Fruit fly (Drosophila melanogaster) whole organism, prepupa: ENCODE measurements around the gene CG10651.

Experiments
- CG10631 ChIP-seq: fragments of 200-800 bp; sonication (Bioruptor generic); optimal IDR thresholded peaks from 2 replicates; lab custom pipeline; 2016; ENCODE audit warnings: missing biosample characterization, missing genetic modification characterization
- CG10669 ChIP-seq: fragments of 200-800 bp; sonication (Bioruptor generic); optimal IDR thresholded peaks from 3 replicates; lab custom pipeline; 2018; ENCODE audit warnings: missing biosample characterization, mild to moderate bottlenecking, missing genetic modification characterization, moderate library complexity
- CG11294 ChIP-seq: fragments of 200-800 bp; sonication (Bioruptor generic); IDR thresholded peaks from 2 replicates; pipeline ENCODE4 v1.3.6; 2022; ENCODE audit warnings: missing biosample characterization, missing genetic modification characterization
- CG11762 ChIP-seq: fragments of 200-800 bp; sonication (Bioruptor generic); optimal IDR thresholded peaks from 3 replicates; lab custom pipeline; 2016; ENCODE audit warnings: missing biosample characterization, missing genetic modification characterization; ENCODE audit not compliant: insufficient read depth
- CG11902 ChIP-seq: fragments of 200-800 bp; sonication (Bioruptor generic); optimal IDR thresholded peaks from 3 replicates; lab custom pipeline; 2016; ENCODE audit warnings: missing biosample characterization, missing genetic modification characterization
- CG15336 ChIP-seq: fragments of 200-800 bp; sonication (Bioruptor generic); IDR thresholded peaks from 2 replicates; pipeline ENCODE4 v1.3.6; 2022; ENCODE audit warnings: missing biosample characterization, missing genetic modification characterization
- CG1621 ChIP-seq: fragments of 200-800 bp; sonication (Bioruptor generic); optimal IDR thresholded peaks from 3 replicates; lab custom pipeline; 2018; ENCODE audit warnings: missing biosample characterization, mild to moderate bottlenecking, missing genetic modification characterization
- CG3032 ChIP-seq: fragments of 200-800 bp; optimal IDR thresholded peaks from 2 replicates; lab custom pipeline; 2019; ENCODE audit warnings: missing biosample characterization, mild to moderate bottlenecking, missing genetic modification characterization, moderate library complexity
- CG31627 ChIP-seq: fragments of 200-800 bp; sonication (Bioruptor generic); optimal IDR thresholded peaks from 3 replicates; lab custom pipeline; 2016; ENCODE audit warnings: missing biosample characterization, missing genetic modification characterization
- CG32006 ChIP-seq: fragments of 200-800 bp; sonication (Bioruptor generic); optimal IDR thresholded peaks from 3 replicates; lab custom pipeline; 2017; ENCODE audit warnings: missing biosample characterization, mild to moderate bottlenecking, missing genetic modification characterization
- CG34406 ChIP-seq: fragments of 200-800 bp; sonication (Bioruptor generic); optimal IDR thresholded peaks from 3 replicates; lab custom pipeline; 2016; ENCODE audit warnings: missing biosample characterization, missing genetic modification characterization
- CG3919 ChIP-seq: fragments of 200-800 bp; sonication (Bioruptor generic); optimal IDR thresholded peaks from 3 replicates; lab custom pipeline; 2016; ENCODE audit warnings: missing biosample characterization, missing genetic modification characterization
- CG4318 ChIP-seq: fragments of 200-800 bp; sonication (Bioruptor generic); optimal IDR thresholded peaks from 3 replicates; lab custom pipeline; 2017; ENCODE audit warnings: missing biosample characterization, mild to moderate bottlenecking, missing genetic modification characterization
- CG6163 ChIP-seq: fragments of 200-800 bp; sonication (Bioruptor generic); IDR thresholded peaks from 3 replicates; pipeline ENCODE4 v1.3.6; 2022; ENCODE audit warnings: missing biosample characterization, missing genetic modification characterization
- CG6276 ChIP-seq: fragments of 200-800 bp; sonication (Bioruptor generic); optimal IDR thresholded peaks from 2 replicates; lab custom pipeline; 2017; ENCODE audit warnings: missing biosample characterization, mild to moderate bottlenecking, missing genetic modification characterization
- CG6792 ChIP-seq: fragments of 200-800 bp; sonication (Bioruptor generic); optimal IDR thresholded peaks from 3 replicates; lab custom pipeline; 2016; ENCODE audit warnings: missing biosample characterization, missing genetic modification characterization
- CG6808 ChIP-seq: fragments of 200-800 bp; sonication (Bioruptor generic); optimal IDR thresholded peaks from 3 replicates; lab custom pipeline; 2017; ENCODE audit warnings: missing biosample characterization, missing genetic modification characterization, mild to moderate bottlenecking, moderate library complexity, missing genetic modification reagents
- CG6854 ChIP-seq: fragments of 200-800 bp; sonication (Bioruptor generic); optimal IDR thresholded peaks from 2 replicates; lab custom pipeline; 2017; ENCODE audit warnings: missing biosample characterization, mild to moderate bottlenecking, missing genetic modification characterization
- CG7368 ChIP-seq: fragments of 200-800 bp; sonication (Bioruptor generic); optimal IDR thresholded peaks from 3 replicates; lab custom pipeline; 2016; ENCODE audit warnings: missing biosample characterization, missing genetic modification characterization
- CG9139 ChIP-seq: fragments of 200-800 bp; sonication (Bioruptor generic); optimal IDR thresholded peaks from 3 replicates; lab custom pipeline; 2017; ENCODE audit warnings: missing biosample characterization, mild to moderate bottlenecking, missing genetic modification characterization
- Eip78C ChIP-seq: fragments of 200-800 bp; sonication (Bioruptor generic); peaks from one replicate; lab custom pipeline; 2016; ENCODE audit warnings: missing biosample characterization, missing genetic modification characterization
- Eip93F ChIP-seq: fragments of 200-800 bp; sonication (Bioruptor generic); optimal IDR thresholded peaks from 2 replicates; lab custom pipeline; 2016; ENCODE audit warnings: missing biosample characterization, mild to moderate bottlenecking, missing genetic modification characterization
- Ets21C ChIP-seq: fragments of 200-800 bp; sonication (Bioruptor generic); optimal IDR thresholded peaks from 3 replicates; lab custom pipeline; 2016; ENCODE audit warnings: missing biosample characterization, missing genetic modification characterization
- Ets96B ChIP-seq: fragments of 200-800 bp; optimal IDR thresholded peaks from 2 replicates; lab custom pipeline; 2019; ENCODE audit warnings: missing biosample characterization, mild to moderate bottlenecking, missing genetic modification characterization, moderate library complexity
- Hr39 ChIP-seq: fragments of 200-800 bp; sonication (Bioruptor generic); optimal IDR thresholded peaks from 2 replicates; lab custom pipeline; 2016; ENCODE audit warnings: missing biosample characterization, missing genetic modification characterization
- Hr4 ChIP-seq: fragments of 200-800 bp; sonication (Bioruptor generic); optimal IDR thresholded peaks from 3 replicates; lab custom pipeline; 2016; ENCODE audit warnings: missing biosample characterization, missing genetic modification characterization
- Met ChIP-seq: fragments of 200-800 bp; sonication (Bioruptor generic); optimal IDR thresholded peaks from 3 replicates; lab custom pipeline; 2016; ENCODE audit warnings: missing biosample characterization, missing genetic modification characterization
- OdsH ChIP-seq: fragments of 200-800 bp; sonication (Bioruptor generic); optimal IDR thresholded peaks from 3 replicates; lab custom pipeline; 2016; ENCODE audit warnings: missing biosample characterization, missing genetic modification characterization
- Smox ChIP-seq: fragments of 200-800 bp; sonication (Bioruptor generic); optimal IDR thresholded peaks from 3 replicates; lab custom pipeline; 2016; ENCODE audit warnings: missing biosample characterization, missing genetic modification characterization
- Sox14 ChIP-seq: fragments of 200-800 bp; sonication (Bioruptor generic); optimal IDR thresholded peaks from 3 replicates; lab custom pipeline; 2016; ENCODE audit warnings: missing biosample characterization, missing genetic modification characterization
- Sox15 ChIP-seq: fragments of 200-800 bp; sonication (Bioruptor generic); optimal IDR thresholded peaks from 3 replicates; lab custom pipeline; 2016; ENCODE audit warnings: missing biosample characterization, missing genetic modification characterization
- achi ChIP-seq: fragments of 200-800 bp; sonication (Bioruptor generic); optimal IDR thresholded peaks from 3 replicates; lab custom pipeline; 2016; ENCODE audit warnings: missing biosample characterization, missing genetic modification characterization
- acj6 ChIP-seq: fragments of 200-800 bp; sonication (Bioruptor generic); optimal IDR thresholded peaks from 3 replicates; lab custom pipeline; 2016; ENCODE audit warnings: missing biosample characterization, missing genetic modification characterization
- cyc ChIP-seq: fragments of 200-800 bp; sonication (Bioruptor generic); optimal IDR thresholded peaks from 3 replicates; lab custom pipeline; 2016; ENCODE audit warnings: missing biosample characterization, missing genetic modification characterization
- dac ChIP-seq: fragments of 200-800 bp; sonication (Bioruptor generic); optimal IDR thresholded peaks from 2 replicates; lab custom pipeline; 2017; ENCODE audit warnings: missing biosample characterization, mild to moderate bottlenecking, missing genetic modification characterization
- dsx ChIP-seq: fragments of 200-800 bp; optimal IDR thresholded peaks from 3 replicates; lab custom pipeline; 2019; ENCODE audit warnings: missing biosample characterization, mild to moderate bottlenecking, missing genetic modification characterization, moderate library complexity; ENCODE audit not compliant: poor library complexity, severe bottlenecking
- eg ChIP-seq: fragments of 200-800 bp; sonication (Bioruptor generic); IDR thresholded peaks from 3 replicates; pipeline ENCODE4 v1.3.6; 2022; ENCODE audit warnings: missing biosample characterization, missing genetic modification characterization
- esn ChIP-seq: fragments of 200-800 bp; sonication (Bioruptor generic); optimal IDR thresholded peaks from 2 replicates; lab custom pipeline; 2016; ENCODE audit warnings: missing biosample characterization, mild to moderate bottlenecking, missing genetic modification characterization, moderate library complexity
- fd85E ChIP-seq: fragments of 200-800 bp; sonication (Bioruptor generic); optimal IDR thresholded peaks from 3 replicates; lab custom pipeline; 2016; ENCODE audit warnings: missing biosample characterization, missing genetic modification characterization
- fkh ChIP-seq: fragments of 200-800 bp; sonication (Bioruptor generic); optimal IDR thresholded peaks from 3 replicates; lab custom pipeline; 2017; ENCODE audit warnings: missing biosample characterization, mild to moderate bottlenecking, missing genetic modification characterization, moderate library complexity
- lz ChIP-seq: fragments of 200-800 bp; sonication (Bioruptor generic); optimal IDR thresholded peaks from 3 replicates; lab custom pipeline; 2016; ENCODE audit warnings: missing biosample characterization, missing genetic modification characterization
- pdm3 ChIP-seq: fragments of 200-800 bp; sonication (Bioruptor generic); optimal IDR thresholded peaks from 3 replicates; lab custom pipeline; 2016; ENCODE audit warnings: missing biosample characterization, missing genetic modification characterization
- spab ChIP-seq: fragments of 200-800 bp; sonication (Bioruptor generic); optimal IDR thresholded peaks from 2 replicates; lab custom pipeline; 2017; ENCODE audit warnings: missing biosample characterization, mild to moderate bottlenecking, missing genetic modification characterization, missing genetic modification reagents
- ss ChIP-seq, 2 experiments: fragments of 200-800 bp; sonication (Bioruptor generic); optimal IDR thresholded peaks; 2 replicates in 1 of 2; 3 replicates in 1 of 2; lab custom pipeline; 2017 to 2018; ENCODE audit warnings: mild to moderate bottlenecking in 2 of 2, missing biosample characterization in 2 of 2, missing genetic modification characterization in 2 of 2, moderate library complexity in 1 of 2
- topi ChIP-seq: fragments of 200-800 bp; sonication (Bioruptor generic); optimal IDR thresholded peaks from 3 replicates; lab custom pipeline; 2016; ENCODE audit warnings: missing biosample characterization, missing genetic modification characterization
- vri ChIP-seq: fragments of 200-800 bp; sonication (Bioruptor generic); optimal IDR thresholded peaks from 3 replicates; lab custom pipeline; 2016; ENCODE audit warnings: missing biosample characterization, mild to moderate bottlenecking, missing genetic modification characterization

The CG10651 gene

dm6 chr2L:20097105-20097631 is 37.6 kb downstream of the CG10651 start, which contains the start of the genes mRpS18B and Kua (continued):
- peak; percentile 39 for TF ChIP-seq pdm3 (GFP tag; lab: Kevin White, UChicago)
- no peak for TF ChIP-seq ss (GFP tag; optimal IDR thresholded peaks at IDR 0.05; lab: Kevin White, UChicago)
- TF ChIP-seq CG34406 (GFP tag; lab: Kevin White, UChicago) = peak; percentile 15
- 0 out of 2 replicates have a peak, but pooled peaks have one; percentile 21 for TF ChIP-seq CG15336
- TF ChIP-seq CG11294 = no peak
- peak; percentile 9 for TF ChIP-seq Sox14 (GFP tag; lab: Kevin White, UChicago)
- TF ChIP-seq CG10631 (GFP tag; lab: Kevin White, UChicago) = peak; percentile 38
- TF ChIP-seq CG11902 (GFP tag; lab: Kevin White, UChicago) = peak; percentile 67
- peak; percentile 42 for TF ChIP-seq CG3919 (GFP tag; lab: Kevin White, UChicago)
- peak; percentile 41 for TF ChIP-seq vri (GFP tag; lab: Kevin White, UChicago)
- no peak for TF ChIP-seq CG11762 (GFP tag; lab: Kevin White, UChicago)
- TF ChIP-seq cyc = peak; percentile 42
- no peak for TF ChIP-seq CG9139 (GFP tag; lab: Kevin White, UChicago)
- TF ChIP-seq spab (GFP tag; lab: Kevin White, UChicago) = no peak
- peak; percentile 13 for TF ChIP-seq CG6792 (GFP tag; lab: Kevin White, UChicago)
- TF ChIP-seq acj6 (GFP tag; lab: Kevin White, UChicago) = peak; percentile 43
- TF ChIP-seq Sox15 (GFP tag; lab: Kevin White, UChicago) = no peak
- no peak for TF ChIP-seq CG1621 (tag; lab: Kevin White, UChicago)
- TF ChIP-seq Smox (GFP tag; lab: Kevin White, UChicago) = peak; percentile 43
- no peak for TF ChIP-seq CG10669 (GFP tag; lab: Kevin White, UChicago)
- TF ChIP-seq dac (GFP tag; lab: Kevin White, UChicago) = no peak
- TF ChIP-seq CG6276 (GFP tag; lab: Kevin White, UChicago) = no peak
- TF ChIP-seq esn (GFP tag; lab: Kevin White, UChicago) = peak; percentile 57
- TF ChIP-seq Eip78C (GFP tag; lab: Kevin White, UChicago) = peak; percentile 79
- peak; percentile 51 for TF ChIP-seq CG32006 (GFP tag; lab: Kevin White, UChicago)
- TF ChIP-seq Eip93F (GFP tag; lab: Kevin White, UChicago) = no peak
- TF ChIP-seq CG6163 (GFP tag; lab: Robert Waterston, UW) = peak; percentile 66
- no peak for TF ChIP-seq fd85E
- no peak for TF ChIP-seq CG6854

- TF ChIP-seq CG31627 (GFP tag; lab: Kevin White, UChicago) = peak; percentile 39
- TF ChIP-seq topi (GFP tag; lab: Kevin White, UChicago) = peak; percentile 41
- no peak for TF ChIP-seq CG4318 (GFP tag; lab: Kevin White, UChicago)
- peak; percentile 66 for TF ChIP-seq fkh
- TF ChIP-seq lz = peak; percentile 55
- peak; percentile 1 for TF ChIP-seq pdm3 (GFP tag; lab: Kevin White, UChicago)
- no peak for TF ChIP-seq CG6808 (GFP tag; lab: Kevin White, UChicago)
- TF ChIP-seq ss (GFP tag; optimal IDR thresholded peaks at IDR 0.05; lab: Kevin White, UChicago) = peak in 1 of 2 experiments; percentile 42
- TF ChIP-seq CG9139 (GFP tag; lab: Kevin White, UChicago) = no peak
- peak; percentile 10 for TF ChIP-seq Ets96B (tag; lab: Kevin White, UChicago)
- peak; percentile 45 for TF ChIP-seq OdsH (GFP tag; lab: Kevin White, UChicago)
- no peak for TF ChIP-seq CG6276 (GFP tag; lab: Kevin White, UChicago)
- peak; percentile 39 for TF ChIP-seq Hr39 (GFP tag; lab: Kevin White, UChicago)
- peak; percentile 30 for TF ChIP-seq achi
- no peak for TF ChIP-seq CG10669 (GFP tag; lab: Kevin White, UChicago)
- peak; percentile 12 for TF ChIP-seq dsx
- TF ChIP-seq CG34406 (GFP tag; lab: Kevin White, UChicago) = no peak
- TF ChIP-seq Eip78C (GFP tag; lab: Kevin White, UChicago) = peak; percentile 84
- TF ChIP-seq CG10631 (GFP tag; lab: Kevin White, UChicago) = peak; percentile 18
- TF ChIP-seq Eip93F (GFP tag; lab: Kevin White, UChicago) = no peak
- TF ChIP-seq Sox14 (GFP tag; lab: Kevin White, UChicago) = peak; percentile 47
- TF ChIP-seq CG3919 (GFP tag; lab: Kevin White, UChicago) = no peak
- peak; percentile 33 for TF ChIP-seq CG3032
- TF ChIP-seq CG11902 (GFP tag; lab: Kevin White, UChicago) = no peak
- peak; percentile 19 for TF ChIP-seq CG6792 (GFP tag; lab: Kevin White, UChicago)
- peak; percentile 36 for TF ChIP-seq Hr4 (GFP tag; lab: Kevin White, UChicago)
- TF ChIP-seq cyc = peak; percentile 34
- TF ChIP-seq CG7368 (GFP tag; lab: Kevin White, UChicago) = no peak
- peak; percentile 34 for TF ChIP-seq Met (GFP tag; lab: Kevin White, UChicago)
- TF ChIP-seq esn (GFP tag; lab: Kevin White, UChicago) = peak; percentile 65
- no peak for TF ChIP-seq eg (GFP tag; lab: Robert Waterston, UW)
- TF ChIP-seq Ets21C = peak; percentile 24
- TF ChIP-seq acj6 (GFP tag; lab: Kevin White, UChicago) = peak; percentile 1
- peak; percentile 28 for TF ChIP-seq Smox (GFP tag; lab: Kevin White, UChicago)
- no peak for TF ChIP-seq CG6163 (GFP tag; lab: Robert Waterston, UW)
Measured at dm6 chr2L:20093794-20094193, 40.9 kb downstream of the CG10651 start, which contains the start of the genes Taf13 and nesd. Gene Taf13, minus strand, starts transcription at chr2L:20093849. Gene nesd, plus strand, starts transcription at chr2L:20093972.
